Worm (Caenorhabditis elegans) whole organism, late embryonic: ENCODE data around the gene K02A6.2.
A peak's percentile ranks its signal among the peaks of the same experiment; 100 is the strongest.

Experiments used
- F13H6.1 ChIP-seq: sonication (generic microtip); optimal IDR thresholded peaks from 2 replicates; lab custom pipeline; 2016; ENCODE audit warnings: missing genetic modification characterization, missing compliant biosample characterization
- K09A11.1 ChIP-seq: sonication (generic microtip); optimal IDR thresholded peaks from 2 replicates; lab custom pipeline; 2017; ENCODE audit warnings: antibody characterized with exemption, mild to moderate bottlenecking, missing genetic modification characterization, missing compliant biosample characterization; ENCODE audit not compliant: insufficient read depth
- Y22D7AL.16 ChIP-seq: sonication (generic microtip); optimal IDR thresholded peaks from 2 replicates; lab custom pipeline; 2016; ENCODE audit warnings: missing genetic modification characterization, missing compliant biosample characterization
- ahr-1 ChIP-seq: sonication (generic microtip); optimal IDR thresholded peaks from 2 replicates; lab custom pipeline; 2016; ENCODE audit warnings: missing genetic modification characterization, missing compliant biosample characterization
- ceh-2 ChIP-seq: sonication (generic microtip); optimal IDR thresholded peaks from 2 replicates; lab custom pipeline; 2016; ENCODE audit warnings: missing genotype, missing genetic modification characterization, missing compliant biosample characterization
- ceh-22 ChIP-seq: sonication (generic microtip); optimal IDR thresholded peaks from 2 replicates; lab custom pipeline; 2017; ENCODE audit warnings: missing biosample characterization, missing genetic modification characterization
- ceh-30 ChIP-seq: fragments of 150-350 bp; optimal IDR thresholded peaks from 2 replicates; lab custom pipeline; 2014; ENCODE audit warnings: missing biosample characterization, missing genetic modification characterization
- ceh-31 ChIP-seq: sonication (generic microtip); optimal IDR thresholded peaks from 2 replicates; lab custom pipeline; 2016; ENCODE audit warnings: missing genetic modification characterization, missing compliant biosample characterization
- ceh-34 ChIP-seq: sonication (generic microtip); optimal IDR thresholded peaks from 2 replicates; lab custom pipeline; 2016; ENCODE audit warnings: mild to moderate bottlenecking, missing genetic modification characterization, missing compliant biosample characterization
- ceh-9 ChIP-seq: sonication (generic microtip); optimal IDR thresholded peaks from 2 replicates; lab custom pipeline; 2016; ENCODE audit warnings: mild to moderate bottlenecking, missing genetic modification characterization, inconsistent platforms, missing compliant biosample characterization
- che-1 ChIP-seq: sonication (generic microtip); optimal IDR thresholded peaks from 2 replicates; lab custom pipeline; 2016; ENCODE audit warnings: mild to moderate bottlenecking, missing genetic modification characterization, missing compliant biosample characterization
- elt-2 ChIP-seq: sonication (generic microtip); optimal IDR thresholded peaks from 2 replicates; lab custom pipeline; 2016; ENCODE audit warnings: missing genetic modification reagents, missing genetic modification characterization, missing compliant biosample characterization
- elt-4 ChIP-seq: sonication (generic microtip); optimal IDR thresholded peaks from 2 replicates; lab custom pipeline; 2016; ENCODE audit warnings: missing genetic modification characterization, missing compliant biosample characterization
- ets-4 ChIP-seq: sonication (generic microtip); optimal IDR thresholded peaks from 2 replicates; lab custom pipeline; 2016; ENCODE audit warnings: missing genetic modification characterization, missing compliant biosample characterization
- eyg-1 ChIP-seq: sonication (generic microtip); optimal IDR thresholded peaks from 2 replicates; lab custom pipeline; 2016; ENCODE audit warnings: missing genotype, missing genetic modification characterization, missing compliant biosample characterization
- fax-1 ChIP-seq: sonication (generic microtip); optimal IDR thresholded peaks from 2 replicates; lab custom pipeline; 2016; ENCODE audit warnings: missing genotype, missing genetic modification characterization, missing compliant biosample characterization
- fkh-6 ChIP-seq: sonication (generic microtip); optimal IDR thresholded peaks from 2 replicates; lab custom pipeline; 2016; ENCODE audit warnings: missing genetic modification characterization, missing compliant biosample characterization
- gmeb-2 ChIP-seq: sonication (generic microtip); optimal IDR thresholded peaks from 2 replicates; lab custom pipeline; 2016; ENCODE audit warnings: missing genetic modification characterization, inconsistent platforms, missing compliant biosample characterization
- hlh-6 ChIP-seq: sonication (generic microtip); optimal IDR thresholded peaks from 2 replicates; lab custom pipeline; 2016; ENCODE audit warnings: missing genotype, missing genetic modification characterization, missing compliant biosample characterization
- lin-11 ChIP-seq: fragments of 200-800 bp; sonication (Bioruptor generic); optimal IDR thresholded peaks from 2 replicates; lab custom pipeline; 2018; ENCODE audit warnings: mild to moderate bottlenecking, missing genetic modification characterization, missing compliant biosample characterization
- nfya-1 ChIP-seq: sonication (generic microtip); optimal IDR thresholded peaks from 2 replicates; lab custom pipeline; 2017; ENCODE audit warnings: missing genetic modification characterization, mild to moderate bottlenecking, missing compliant biosample characterization, antibody characterized with exemption, moderate library complexity
- nhr-11 ChIP-seq: fragments of 150-350 bp; optimal IDR thresholded peaks from 2 replicates; lab custom pipeline; 2014; ENCODE audit warnings: missing biosample characterization, missing genetic modification characterization
- nhr-232 ChIP-seq: sonication (generic microtip); optimal IDR thresholded peaks from 2 replicates; lab custom pipeline; 2016; ENCODE audit warnings: missing genetic modification characterization, missing compliant biosample characterization
- npax-4 ChIP-seq: sonication (generic microtip); optimal IDR thresholded peaks from 2 replicates; lab custom pipeline; 2016; ENCODE audit warnings: missing genetic modification characterization, missing compliant biosample characterization
- odd-2 ChIP-seq: sonication (generic microtip); optimal IDR thresholded peaks from 2 replicates; lab custom pipeline; 2017; ENCODE audit warnings: antibody characterized with exemption, mild to moderate bottlenecking, missing genetic modification characterization, missing compliant biosample characterization
- pag-3 ChIP-seq: sonication (generic microtip); optimal IDR thresholded peaks from 2 replicates; lab custom pipeline; 2016; ENCODE audit warnings: missing compliant biosample characterization, missing genetic modification characterization, borderline replicate concordance
- pat-9 ChIP-seq: fragments of 200-800 bp; sonication (Bioruptor generic); optimal IDR thresholded peaks from 2 replicates; lab custom pipeline; 2018; ENCODE audit warnings: mild to moderate bottlenecking, missing genetic modification characterization, moderate library complexity, missing compliant biosample characterization
- pax-1 ChIP-seq: fragments of 150-350 bp; optimal IDR thresholded peaks from 2 replicates; lab custom pipeline; 2014; ENCODE audit warnings: missing biosample characterization, missing genetic modification characterization
- pha-2 ChIP-seq: sonication (generic microtip); optimal IDR thresholded peaks from 2 replicates; lab custom pipeline; 2017; ENCODE audit warnings: mild to moderate bottlenecking, missing genetic modification characterization, missing compliant biosample characterization
- pha-4 ChIP-seq: fragments of 150-350 bp; optimal IDR thresholded peaks from 2 replicates; lab custom pipeline; 2018; ENCODE audit warnings: missing biosample characterization, missing genetic modification reagents, missing genetic modification characterization
- ref-2 ChIP-seq: sonication (generic microtip); optimal IDR thresholded peaks from 2 replicates; lab custom pipeline; 2016; ENCODE audit warnings: missing genetic modification characterization, missing compliant biosample characterization
- rnt-1 ChIP-seq: sonication (generic microtip); optimal IDR thresholded peaks from 2 replicates; lab custom pipeline; 2016; ENCODE audit warnings: missing genetic modification characterization, missing compliant biosample characterization
- sdc-2 ChIP-seq: sonication (generic microtip); optimal IDR thresholded peaks from 2 replicates; lab custom pipeline; 2016; ENCODE audit warnings: missing genotype, missing genetic modification characterization, missing compliant biosample characterization
- sox-4 ChIP-seq: sonication (generic microtip); optimal IDR thresholded peaks from 2 replicates; lab custom pipeline; 2017; ENCODE audit warnings: mild to moderate bottlenecking, missing genetic modification characterization, inconsistent platforms, missing compliant biosample characterization
- tbx-2 ChIP-seq: sonication (generic microtip); optimal IDR thresholded peaks from 2 replicates; lab custom pipeline; 2016; ENCODE audit warnings: missing genetic modification characterization, missing compliant biosample characterization
- tbx-7 ChIP-seq: sonication (generic microtip); optimal IDR thresholded peaks from 2 replicates; lab custom pipeline; 2016; ENCODE audit warnings: missing genotype, missing genetic modification characterization, missing compliant biosample characterization
- unc-55 ChIP-seq: sonication (generic microtip); optimal IDR thresholded peaks from 2 replicates; lab custom pipeline; 2017; ENCODE audit warnings: missing biosample characterization, missing genetic modification reagents, missing genetic modification characterization
- unc-86 ChIP-seq: sonication (generic microtip); optimal IDR thresholded peaks from 2 replicates; lab custom pipeline; 2016; ENCODE audit warnings: missing genetic modification characterization, missing compliant biosample characterization
- ztf-16 ChIP-seq: sonication (generic microtip); optimal IDR thresholded peaks from 2 replicates; lab custom pipeline; 2017; ENCODE audit warnings: missing genetic modification characterization, missing compliant biosample characterization

The K02A6.2 gene

ce11 chrX:8231858-8232257 is 7.0 kb upstream of the K02A6.2 start, which contains the start of gene K02A6.3 (continued):
- TF ChIP-seq ztf-16 (tag; lab: Kevin White, UChicago) (no peak), ref-2 (tag; lab: Kevin White, UChicago) (no peak), pha-2 (tag; lab: Kevin White, UChicago) (no peak), nhr-232 (tag; lab: Kevin White, UChicago) (no peak), elt-4 (no peak), pat-9 (tag; lab: Kevin White, UChicago) (no peak), unc-55 (GFP tag; lab: Kevin White, UChicago) (peak; percentile 72), ets-4 (tag; lab: Kevin White, UChicago) (peak; percentile 48), sdc-2 (tag; lab: Kevin White, UChicago) (peak; percentile 9), nhr-11 (tag; lab: Kevin White, UChicago) (no peak), gmeb-2 (no peak), nfya-1 (peak; percentile 65), pha-4 (tag; lab: Kevin White, UChicago) (no peak), pax-1 (tag; lab: Kevin White, UChicago) (no peak), F13H6.1 (tag; lab: Kevin White, UChicago) (peak; percentile 43), Y22D7AL.16 (no peak), ceh-30 (peak; percentile 10)
- TF ChIP-seq, all 69 proteins: peak for 17

- no peak for TF ChIP-seq ahr-1 (tag; lab: Kevin White, UChicago)
- no peak for TF ChIP-seq pat-9 (tag; lab: Kevin White, UChicago)
- no peak for TF ChIP-seq hlh-6 (tag; lab: Kevin White, UChicago)
- TF ChIP-seq ceh-22 (tag; lab: Kevin White, UChicago): no peak
- TF ChIP-seq ceh-9 (tag; lab: Kevin White, UChicago): no peak
- no peak for TF ChIP-seq ets-4 (tag; lab: Kevin White, UChicago)
- TF ChIP-seq, all 69 proteins: peak for 0
These were observed 5.8 kb upstream of the K02A6.2 start for ce11 chrX:8230579-8230978.

ce11 chrX:8229221-8229620 is 4.4 kb upstream of the K02A6.2 start:
- no peak for TF ChIP-seq che-1
- no peak for TF ChIP-seq tbx-7
- TF ChIP-seq rnt-1: no peak
- TF ChIP-seq K09A11.1 (tag; lab: Kevin White, UChicago): no peak
- no peak for TF ChIP-seq pha-2 (tag; lab: Kevin White, UChicago)

- TF ChIP-seq tbx-2 (tag; lab: Kevin White, UChicago) (no peak), unc-86 (no peak), eyg-1 (no peak), sox-4 (no peak), pag-3 (tag; lab: Kevin White, UChicago) (no peak), lin-11 (no peak), ceh-2 (tag; lab: Kevin White, UChicago) (no peak), ceh-30 (no peak), pha-2 (tag; lab: Kevin White, UChicago) (no peak), npax-4 (tag; lab: Kevin White, UChicago) (no peak), ceh-31 (no peak), fax-1 (tag; lab: Kevin White, UChicago) (no peak), ceh-34 (tag; lab: Kevin White, UChicago) (no peak), odd-2 (tag; lab: Kevin White, UChicago) (no peak), fkh-6 (no peak), elt-2 (tag; lab: Kevin White, UChicago) (no peak), hlh-6 (tag; lab: Kevin White, UChicago) (no peak)
These were observed 5.4 kb downstream of the K02A6.2 start, which contains the start of gene K02A6.1 for ce11 chrX:8219428-8219827. Gene K02A6.1 (plus strand): TSS chrX:8219728.
